Worm (Caenorhabditis elegans) whole organism, young adult: ENCODE data around the gene F13H8.3.

Experiments
- K11D2.4 ChIP-seq: fragments of 200-800 bp; sonication (Bioruptor generic); IDR thresholded peaks from 2 replicates; pipeline ENCODE4 v1.3.6; 2022; ENCODE audit warnings: missing genetic modification reagents, missing genetic modification characterization, missing compliant biosample characterization
- aptf-3 ChIP-seq: fragments of 200-800 bp; sonication (Bioruptor generic); IDR thresholded peaks from 2 replicates; pipeline ENCODE4 v1.3.6; 2022; ENCODE audit warnings: missing genetic modification characterization, missing compliant biosample characterization
- ceh-79 ChIP-seq: sonication (generic microtip); optimal IDR thresholded peaks from 2 replicates; lab custom pipeline; 2017; ENCODE audit warnings: mild to moderate bottlenecking, missing genetic modification characterization, missing compliant biosample characterization
- nhr-120 ChIP-seq: fragments of 200-800 bp; sonication (Bioruptor generic); IDR thresholded peaks from 2 replicates; pipeline ENCODE4 v1.3.6; 2022; ENCODE audit warnings: missing genetic modification characterization, missing compliant biosample characterization
- nhr-90 ChIP-seq: sonication (generic microtip); optimal IDR thresholded peaks from 2 replicates; lab custom pipeline; 2016; ENCODE audit warnings: missing genotype, mild to moderate bottlenecking, missing genetic modification characterization, missing compliant biosample characterization

DNA sequence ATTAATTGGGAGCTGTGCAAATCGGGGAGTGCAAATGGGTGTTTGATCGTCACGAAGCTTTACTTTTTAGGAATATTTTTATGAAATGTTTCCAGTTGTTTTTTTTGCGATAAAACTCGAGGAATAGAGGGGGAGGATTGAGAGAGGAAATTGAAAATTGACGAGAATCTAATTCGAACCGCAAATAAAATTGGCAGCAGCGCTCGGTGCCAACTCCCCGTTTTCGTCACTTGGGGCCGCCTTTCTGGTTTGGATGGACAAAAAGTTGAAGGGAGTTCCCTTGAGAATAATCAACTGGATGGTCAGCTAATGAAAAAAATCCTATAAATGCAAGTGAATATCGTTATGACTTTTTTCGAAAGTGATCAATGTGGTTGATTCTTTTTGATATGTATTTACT, 33.7 kb upstream of the F13H8.3 start:
- TF ChIP-seq K11D2.4 (GFP tag; lab: Robert Waterston, UW) (no peak), ceh-79 (tag; lab: Kevin White, UChicago) (no peak), nhr-90 (tag; lab: Kevin White, UChicago) (no peak), aptf-3 (GFP tag; lab: Robert Waterston, UW) (no peak), nhr-120 (GFP tag; lab: Robert Waterston, UW) (no peak)
